Worm (Caenorhabditis elegans): ENCODE data around the gene Y43F4B.10.
A peak's percentile ranks its signal among the peaks of the same experiment; 100 is the strongest.

Gene Y43F4B.10

ce11 chrIII:13272788-13273187 lies 41.1 kb upstream of the Y43F4B.10 start:
- TF ChIP-seq pqm-1 (tag; optimal IDR thresholded peaks at IDR 0.05) (no peak), elt-2 (tag; optimal IDR thresholded peaks at IDR 0.05) (no peak), che-1 (tag; optimal IDR thresholded peaks at IDR 0.05) (no peak), ceh-6 (GFP tag; optimal IDR thresholded peaks at IDR 0.05) (no peak)

ce11 chrIII:13275784-13276183 lies 38.1 kb upstream of the Y43F4B.10 start:
- peak; percentile 59 for TF ChIP-seq ceh-18 (tag; optimal IDR thresholded peaks at IDR 0.05)
- peak; percentile 10 for TF ChIP-seq fkh-6 (tag; optimal IDR thresholded peaks at IDR 0.05)
- no peak for TF ChIP-seq ceh-6 (GFP tag; optimal IDR thresholded peaks at IDR 0.05)
- peak; percentile 78 for TF ChIP-seq unc-42 (tag; optimal IDR thresholded peaks at IDR 0.05)
- no peak for TF ChIP-seq npax-4 (tag; optimal IDR thresholded peaks at IDR 0.05)
- peak; percentile 74 for TF ChIP-seq nfya-1 (tag; optimal IDR thresholded peaks at IDR 0.05)
- no peak for TF ChIP-seq ets-4 (tag; optimal IDR thresholded peaks at IDR 0.05)
- peak; percentile 13 for TF ChIP-seq ceh-48 (tag; optimal IDR thresholded peaks at IDR 0.05)
- no peak for TF ChIP-seq lin-11 (tag; optimal IDR thresholded peaks at IDR 0.05)
- TF ChIP-seq dve-1 (tag; optimal IDR thresholded peaks at IDR 0.05) = peak; percentile 39
- peak; percentile 76 for TF ChIP-seq tbx-2 (tag; optimal IDR thresholded peaks at IDR 0.05)
- peak; percentile 3 for TF ChIP-seq sdc-2 (tag; optimal IDR thresholded peaks at IDR 0.05)
- peak; percentile 84 for TF ChIP-seq ceh-31 (tag; optimal IDR thresholded peaks at IDR 0.05)
- peak; percentile 40 for TF ChIP-seq ceh-14 (tag; optimal IDR thresholded peaks at IDR 0.05)
- peak; percentile 31 for TF ChIP-seq hlh-30 (tag; optimal IDR thresholded peaks at IDR 0.05; ENCODE audit: insufficient read depth)
- peak; percentile 16 for TF ChIP-seq ref-2 (tag; optimal IDR thresholded peaks at IDR 0.05)
- peak; percentile 47 for TF ChIP-seq ceh-19 (GFP tag; optimal IDR thresholded peaks at IDR 0.05)
- no peak for TF ChIP-seq T23F11.4 (GFP tag; optimal IDR thresholded peaks at IDR 0.05)

- TF ChIP-seq ceh-48 (tag; optimal IDR thresholded peaks at IDR 0.05) (no peak), ref-2 (tag; optimal IDR thresholded peaks at IDR 0.05) (no peak), hlh-15 (tag; optimal IDR thresholded peaks at IDR 0.05) (no peak), ceh-14 (tag; optimal IDR thresholded peaks at IDR 0.05) (no peak)
Observed at ce11 chrIII:13276958-13277357, 36.9 kb upstream of the Y43F4B.10 start, which contains the start of gene unc-64. Gene unc-64 (plus strand): TSS chrIII:13277258.

- no peak for TF ChIP-seq ceh-6 (GFP tag; optimal IDR thresholded peaks at IDR 0.05)
- no peak for TF ChIP-seq pros-1 (tag; optimal IDR thresholded peaks at IDR 0.05)
- TF ChIP-seq ceh-14 (tag; optimal IDR thresholded peaks at IDR 0.05) = no peak
- no peak for TF ChIP-seq ceh-45 (GFP tag; IDR thresholded peaks at IDR 0.05)
- no peak for TF ChIP-seq npax-4 (tag; optimal IDR thresholded peaks at IDR 0.05)
- no peak for TF ChIP-seq ceh-34 (tag; optimal IDR thresholded peaks at IDR 0.05)
- no peak for TF ChIP-seq pax-1 (tag; optimal IDR thresholded peaks at IDR 0.05)
- no peak for TF ChIP-seq ceh-22 (tag; optimal IDR thresholded peaks at IDR 0.05)
- no peak for TF ChIP-seq zip-5 (tag; optimal IDR thresholded peaks at IDR 0.05)
- TF ChIP-seq fkh-6 (tag; optimal IDR thresholded peaks at IDR 0.05) = no peak
- TF ChIP-seq pha-2 (tag; optimal IDR thresholded peaks at IDR 0.05) = no peak
- TF ChIP-seq nfya-1 (tag; optimal IDR thresholded peaks at IDR 0.05) = no peak
- TF ChIP-seq hlh-15 (tag; optimal IDR thresholded peaks at IDR 0.05) = no peak
- TF ChIP-seq pqm-1 (tag; optimal IDR thresholded peaks at IDR 0.05) = no peak
- no peak for TF ChIP-seq elt-4 (tag; optimal IDR thresholded peaks at IDR 0.05)
- TF ChIP-seq unc-42 (tag; optimal IDR thresholded peaks at IDR 0.05) = no peak
- no peak for TF ChIP-seq ceh-30 (tag; optimal IDR thresholded peaks at IDR 0.05)
- no peak for TF ChIP-seq dve-1 (tag; optimal IDR thresholded peaks at IDR 0.05)
- no peak for TF ChIP-seq K09A11.1 (tag; optimal IDR thresholded peaks at IDR 0.05; ENCODE audit: insufficient read depth)
- no peak for TF ChIP-seq pag-3 (tag; optimal IDR thresholded peaks at IDR 0.05; ENCODE audit: borderline replicate concordance)
Observed at ce11 chrIII:13277881-13278500, 35.9 kb upstream of the Y43F4B.10 start.

- no peak for TF ChIP-seq ceh-48 (tag; optimal IDR thresholded peaks at IDR 0.05)
- TF ChIP-seq pros-1 (tag; optimal IDR thresholded peaks at IDR 0.05) = no peak
- no peak for TF ChIP-seq pqm-1 (tag; optimal IDR thresholded peaks at IDR 0.05)
- no peak for TF ChIP-seq pha-2 (tag; optimal IDR thresholded peaks at IDR 0.05)
- no peak for TF ChIP-seq ama-1 (optimal IDR thresholded peaks at IDR 0.05)
- TF ChIP-seq ceh-19 (GFP tag; optimal IDR thresholded peaks at IDR 0.05) = no peak
- TF ChIP-seq unc-86 (tag; optimal IDR thresholded peaks at IDR 0.05) = no peak
- no peak for TF ChIP-seq ceh-6 (GFP tag; optimal IDR thresholded peaks at IDR 0.05)
Observed at ce11 chrIII:13285421-13285820, 28.4 kb upstream of the Y43F4B.10 start, which contains the start of gene F56A8.8. Gene F56A8.8 (plus strand): TSS chrIII:13285721.
